Worm (Caenorhabditis elegans) whole organism, L2 larva: ENCODE measurements around the gene R166.2.

Experiments used
- R02D3.7 ChIP-seq: fragments of 150-350 bp; optimal IDR thresholded peaks from 2 replicates; lab custom pipeline; 2014; ENCODE audit warnings: missing biosample characterization, missing genetic modification characterization
- alr-1 ChIP-seq: fragments of 150-350 bp; optimal IDR thresholded peaks from 2 replicates; lab custom pipeline; 2014; ENCODE audit warnings: missing biosample characterization, missing genetic modification characterization
- ama-1 ChIP-seq: fragments of 150-350 bp; optimal IDR thresholded peaks from 2 replicates; lab custom pipeline; 2018; ENCODE audit warnings: inconsistent platforms
- ceh-16 ChIP-seq: fragments of 150-350 bp; optimal IDR thresholded peaks from 2 replicates; lab custom pipeline; 2014; ENCODE audit warnings: missing biosample characterization, missing genetic modification characterization
- egl-27 ChIP-seq: sonication (generic microtip); optimal IDR thresholded peaks from 3 replicates; lab custom pipeline; 2017; ENCODE audit warnings: missing biosample characterization, missing genetic modification reagents, missing genetic modification characterization
- lin-39 ChIP-seq: fragments of 150-350 bp; optimal IDR thresholded peaks from 2 replicates; lab custom pipeline; 2014; ENCODE audit warnings: missing biosample characterization, missing genetic modification reagents, missing genetic modification characterization
- mbf-1 ChIP-seq: sonication (generic microtip); optimal IDR thresholded peaks from 2 replicates; lab custom pipeline; 2017; ENCODE audit warnings: missing biosample characterization, missing genetic modification characterization
- mdl-1 ChIP-seq, 2 experiments: fragments of 150-350 bp in 1 of 2; sonication (generic microtip) in 1 of 2; optimal IDR thresholded peaks; 2 replicates each; lab custom pipeline; 2017; ENCODE audit warnings: missing biosample characterization in 2 of 2, missing genetic modification characterization in 2 of 2
- nhr-129 ChIP-seq: fragments of 150-350 bp; optimal IDR thresholded peaks from 2 replicates; lab custom pipeline; 2014; ENCODE audit warnings: missing biosample characterization, missing genetic modification characterization
- nhr-25 ChIP-seq: fragments of 150-350 bp; sonication (generic microtip); optimal IDR thresholded peaks from 3 replicates; lab custom pipeline; 2014; ENCODE audit warnings: missing biosample characterization, missing genetic modification characterization
- unc-62 ChIP-seq: fragments of 150-350 bp; optimal IDR thresholded peaks from 2 replicates; lab custom pipeline; 2014; ENCODE audit warnings: missing biosample characterization, missing genetic modification reagents, missing genetic modification characterization
- ztf-1 ChIP-seq: fragments of 200-800 bp; sonication (Bioruptor generic); conservative IDR thresholded peaks from 2 replicates; pipeline ENCODE4 v1.3.6; 2022; ENCODE audit warnings: missing genetic modification characterization, missing compliant biosample characterization
- ztf-4 ChIP-seq: fragments of 150-350 bp; optimal IDR thresholded peaks from 2 replicates; lab custom pipeline; 2014; ENCODE audit warnings: missing biosample characterization, missing genetic modification characterization

DNA sequence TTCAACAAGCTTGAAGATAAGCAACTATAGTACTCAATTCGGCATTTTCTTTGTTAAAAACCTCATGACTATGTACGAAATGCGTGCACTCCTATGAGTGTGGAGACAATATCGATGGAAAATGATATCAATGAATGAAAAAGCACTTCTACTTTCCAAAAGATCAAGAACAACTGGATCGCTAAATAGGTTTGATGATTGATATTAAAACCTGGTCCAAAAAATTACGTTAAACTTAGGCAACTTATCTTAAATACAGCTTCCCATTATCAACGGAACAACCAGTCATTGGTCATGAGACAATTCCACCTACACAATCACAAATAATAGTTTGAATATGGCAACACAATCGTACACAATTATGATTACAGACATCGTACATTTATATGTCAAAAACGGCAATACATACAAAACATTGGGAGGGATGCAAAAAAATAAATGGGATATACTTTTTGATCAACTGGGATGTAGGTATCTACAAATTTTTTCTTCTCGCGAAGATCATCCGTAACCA lies 22.3 kb upstream of the R166.2 start:
- TF ChIP-seq nhr-25 (tag; lab: Kevin White, UChicago), result no peak
- no peak for TF ChIP-seq egl-27 (tag; lab: Kevin White, UChicago)
- no peak for TF ChIP-seq R02D3.7 (tag; lab: Kevin White, UChicago)
- TF ChIP-seq lin-39 (tag; lab: Kevin White, UChicago), result no peak
- no peak for TF ChIP-seq mdl-1 (tag; optimal IDR thresholded peaks at IDR 0.05; lab: Kevin White, UChicago)
- TF ChIP-seq ztf-1 (GFP tag; lab: Robert Waterston, UW), result no peak
- no peak for TF ChIP-seq ztf-4 (tag; lab: Kevin White, UChicago)
- TF ChIP-seq mbf-1, result no peak
- TF ChIP-seq alr-1 (tag; lab: Kevin White, UChicago), result no peak
- peak; percentile 7 for TF ChIP-seq ama-1 (lab: Kevin White, UChicago)
- TF ChIP-seq unc-62 (GFP tag; lab: Kevin White, UChicago), result no peak
- TF ChIP-seq ceh-16, result no peak
- no peak for TF ChIP-seq nhr-129 (tag; lab: Kevin White, UChicago)
